Worm (Caenorhabditis elegans): ENCODE results near the gene sre-24.

The sre-24 gene

ce11 chrV:2855473-2855872 lies 29.0 kb upstream of the sre-24 start, which contains the start of gene srj-57:
Gene srj-57, minus strand, starts transcription at chrV:2855573.
- TF ChIP-seq ztf-11 (tag; optimal IDR thresholded peaks at IDR 0.05) (no peak), lsy-12 (tag; optimal IDR thresholded peaks at IDR 0.05) (no peak), elt-2 (tag; optimal IDR thresholded peaks at IDR 0.05) (no peak), sea-2 (GFP tag; optimal IDR thresholded peaks at IDR 0.05) (no peak), pqm-1 (tag; optimal IDR thresholded peaks at IDR 0.05) (no peak), nhr-23 (tag; optimal IDR thresholded peaks at IDR 0.05) (no peak), tbx-2 (tag; optimal IDR thresholded peaks at IDR 0.05) (no peak), nhr-237 (tag; optimal IDR thresholded peaks at IDR 0.05) (no peak), elt-3 (tag; optimal IDR thresholded peaks at IDR 0.05) (no peak), unc-39 (tag; optimal IDR thresholded peaks at IDR 0.05) (no peak), ceh-28 (tag; optimal IDR thresholded peaks at IDR 0.05) (no peak), egl-27 (tag; optimal IDR thresholded peaks at IDR 0.05) (no peak), nhr-12 (tag; optimal IDR thresholded peaks at IDR 0.05) (no peak), nhr-25 (tag; optimal IDR thresholded peaks at IDR 0.05) (no peak), egl-5 (tag; optimal IDR thresholded peaks at IDR 0.05) (no peak), nhr-67 (tag; optimal IDR thresholded peaks at IDR 0.05) (no peak), fkh-2 (tag; optimal IDR thresholded peaks at IDR 0.05) (no peak)

- TF ChIP-seq lin-39 (tag; optimal IDR thresholded peaks at IDR 0.05) = no peak
Observed at ce11 chrV:2857842-2858241, 26.7 kb upstream of the sre-24 start, which contains the start of gene srj-55. Gene srj-55, minus strand, starts transcription at chrV:2857942.

ce11 chrV:2859738-2860137 lies 24.8 kb upstream of the sre-24 start, which contains the start of gene srj-54:
Gene srj-54, minus strand, starts transcription at chrV:2859838.
- no peak for TF ChIP-seq pha-4 (tag; optimal IDR thresholded peaks at IDR 0.05)
- no peak for TF ChIP-seq tbx-2 (tag; optimal IDR thresholded peaks at IDR 0.05)
- TF ChIP-seq mml-1 (tag; optimal IDR thresholded peaks at IDR 0.05) = no peak
- no peak for TF ChIP-seq pqm-1 (tag; optimal IDR thresholded peaks at IDR 0.05)
- no peak for TF ChIP-seq nhr-12 (tag; optimal IDR thresholded peaks at IDR 0.05)
- no peak for TF ChIP-seq daf-12 (tag; optimal IDR thresholded peaks at IDR 0.05)
- TF ChIP-seq R02D3.7 (tag; optimal IDR thresholded peaks at IDR 0.05) = no peak
- no peak for TF ChIP-seq ztf-4 (tag; optimal IDR thresholded peaks at IDR 0.05)
- no peak for TF ChIP-seq ztf-11 (tag; optimal IDR thresholded peaks at IDR 0.05)

- TF ChIP-seq ztf-4 (tag; optimal IDR thresholded peaks at IDR 0.05) = no peak
Observed at ce11 chrV:2861505-2861904, 23.0 kb upstream of the sre-24 start, which contains the start of gene srh-270. Gene srh-270, minus strand, starts transcription at chrV:2861605.

ce11 chrV:2863033-2863432 lies 21.5 kb upstream of the sre-24 start, which contains the start of gene srh-272:
Gene srh-272, plus strand, starts transcription at chrV:2863333.
- TF ChIP-seq snpc-4 (tag; optimal IDR thresholded peaks at IDR 0.05) = no peak
- TF ChIP-seq nhr-237 (tag; optimal IDR thresholded peaks at IDR 0.05) = no peak
- TF ChIP-seq egl-27 (tag; optimal IDR thresholded peaks at IDR 0.05) = no peak
- TF ChIP-seq fkh-2 (tag; optimal IDR thresholded peaks at IDR 0.05) = no peak
- no peak for TF ChIP-seq nhr-77 (tag; optimal IDR thresholded peaks at IDR 0.05)
- TF ChIP-seq eor-1 (tag; optimal IDR thresholded peaks at IDR 0.05) = no peak
- no peak for TF ChIP-seq nhr-67 (tag; optimal IDR thresholded peaks at IDR 0.05)

ce11 chrV:2864899-2865298 lies 19.6 kb upstream of the sre-24 start, which contains the start of gene srh-240:
Gene srh-240, plus strand, starts transcription at chrV:2865199.
- TF ChIP-seq eor-1 (tag; optimal IDR thresholded peaks at IDR 0.05) (no peak), mdl-1 (tag; optimal IDR thresholded peaks at IDR 0.05) (no peak), nhr-237 (tag; optimal IDR thresholded peaks at IDR 0.05) (no peak), fkh-10 (GFP tag; optimal IDR thresholded peaks at IDR 0.05) (no peak), ceh-16 (tag; optimal IDR thresholded peaks at IDR 0.05) (no peak), daf-12 (tag; optimal IDR thresholded peaks at IDR 0.05) (no peak), ceh-9 (tag; optimal IDR thresholded peaks at IDR 0.05) (no peak), lin-39 (tag; optimal IDR thresholded peaks at IDR 0.05) (no peak), hmg-11 (tag; optimal IDR thresholded peaks at IDR 0.05) (no peak), skn-1 (tag; optimal IDR thresholded peaks at IDR 0.05) (no peak), lsy-12 (tag; optimal IDR thresholded peaks at IDR 0.05) (no peak), nhr-23 (tag; optimal IDR thresholded peaks at IDR 0.05) (no peak), ceh-82 (tag; optimal IDR thresholded peaks at IDR 0.05) (no peak)
